Fruit fly (Drosophila melanogaster): ENCODE data around the gene slmb.

The slmb gene

DNA sequence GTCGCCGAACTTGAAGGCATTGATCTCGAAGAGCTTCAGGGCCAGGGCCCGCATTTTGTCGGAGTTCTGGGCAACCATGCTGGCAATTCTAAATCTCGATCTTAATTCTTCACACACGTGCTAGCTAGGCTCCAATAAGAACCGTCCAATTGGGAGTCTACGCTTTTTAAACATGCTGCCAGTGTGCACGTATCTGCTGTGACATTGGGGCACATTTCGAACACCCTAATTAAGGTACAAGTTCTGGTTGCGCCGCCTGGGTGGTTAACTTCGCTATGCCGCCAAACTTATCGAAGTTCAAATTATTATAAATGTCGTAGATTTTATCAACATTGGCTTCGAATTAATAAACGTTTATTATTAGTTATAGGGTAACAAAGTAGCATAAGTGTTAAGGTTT lies 54.1 kb downstream of the slmb start, which contains the start of gene r-l:
Gene r-l (minus strand): TSS at position 179 of the 400 bp plus-strand sequence.
- TF ChIP-seq insv (optimal IDR thresholded peaks at IDR 0.05): no peak
- TF ChIP-seq Myc (optimal IDR thresholded peaks at IDR 0.05): no peak
- TF ChIP-seq Sin3A (optimal IDR thresholded peaks at IDR 0.05): no peak
- TF ChIP-seq ttk (optimal IDR thresholded peaks at IDR 0.05): no peak
- no peak for TF ChIP-seq psq (optimal IDR thresholded peaks at IDR 0.05)
- TF ChIP-seq h (optimal IDR thresholded peaks at IDR 0.05): no peak

DNA sequence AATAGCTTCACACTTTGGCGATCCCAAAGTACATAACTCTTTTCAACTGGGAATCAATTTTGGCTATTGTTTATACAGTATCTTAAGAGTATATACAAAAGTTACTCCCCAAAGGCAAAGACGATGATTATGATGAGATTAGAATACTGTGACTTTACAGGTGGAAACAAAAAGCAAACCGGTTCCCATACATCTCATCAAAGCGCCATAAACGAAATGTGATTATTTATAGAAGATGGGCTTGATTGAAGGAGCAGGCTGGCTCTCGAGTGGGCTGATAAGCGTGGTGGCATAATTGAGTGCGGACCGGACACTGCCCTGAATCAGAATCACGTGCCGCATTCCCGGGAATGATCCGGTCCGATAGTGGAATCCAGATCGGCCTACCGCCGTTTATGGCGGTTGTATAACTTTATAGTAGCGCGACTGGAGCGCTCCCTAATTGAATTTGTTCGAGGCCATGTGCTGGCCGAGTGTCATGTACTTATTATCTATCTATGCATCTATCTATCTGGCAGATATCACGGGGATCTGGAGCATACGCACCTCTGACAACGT lies 55.3 kb downstream of the slmb start:
- TF ChIP-seq psq (optimal IDR thresholded peaks at IDR 0.05) (no peak), h (optimal IDR thresholded peaks at IDR 0.05) (no peak), Myc (optimal IDR thresholded peaks at IDR 0.05) (no peak), ttk (optimal IDR thresholded peaks at IDR 0.05) (no peak), Sin3A (optimal IDR thresholded peaks at IDR 0.05) (no peak), insv (optimal IDR thresholded peaks at IDR 0.05) (no peak)

DNA sequence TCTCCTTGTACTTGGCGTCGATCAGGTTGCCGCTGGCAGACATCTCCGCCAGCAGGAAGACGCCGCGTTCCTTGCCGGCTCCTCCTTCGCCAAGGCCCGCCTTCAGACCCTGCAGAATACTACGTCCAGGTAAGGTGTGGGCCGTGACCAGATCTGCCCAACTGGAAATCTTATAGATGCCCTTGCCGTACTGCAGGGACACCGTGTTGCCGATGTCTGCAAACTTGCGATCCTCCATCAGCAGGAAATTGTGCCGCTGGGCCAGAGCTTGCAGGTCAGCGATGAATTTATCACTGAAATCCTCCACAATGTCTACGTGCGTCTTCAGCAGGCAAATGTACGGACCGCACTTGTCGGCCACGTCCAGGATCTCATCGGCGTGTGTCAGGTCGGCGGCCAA lies 56.0 kb downstream of the slmb start:
- no peak for TF ChIP-seq psq (optimal IDR thresholded peaks at IDR 0.05)
- peak; percentile 51 for TF ChIP-seq insv (optimal IDR thresholded peaks at IDR 0.05)

DNA sequence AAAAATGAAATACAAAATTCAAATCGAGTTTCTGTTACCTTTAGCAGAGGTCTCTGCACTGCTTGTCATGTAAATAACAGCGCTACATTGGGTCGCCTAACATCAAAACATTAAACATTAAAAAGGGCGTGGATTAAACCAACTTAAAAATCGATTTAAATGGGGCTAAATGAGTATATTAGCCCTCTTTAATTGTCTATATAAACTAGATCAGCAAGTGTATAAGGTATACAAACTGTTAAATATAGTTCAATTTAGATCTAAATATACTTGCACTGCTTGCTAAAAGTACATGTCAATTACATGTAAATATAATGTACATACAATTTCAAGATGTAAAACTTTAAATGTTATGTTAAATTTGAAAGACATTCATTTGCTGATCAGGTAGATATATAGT lies 57.5 kb downstream of the slmb start:
- no peak for TF ChIP-seq h (optimal IDR thresholded peaks at IDR 0.05)
- no peak for TF ChIP-seq psq (optimal IDR thresholded peaks at IDR 0.05)
- TF ChIP-seq Myc (optimal IDR thresholded peaks at IDR 0.05): no peak
- TF ChIP-seq insv (optimal IDR thresholded peaks at IDR 0.05): no peak
- TF ChIP-seq Sin3A (optimal IDR thresholded peaks at IDR 0.05): no peak
- no peak for TF ChIP-seq ttk (optimal IDR thresholded peaks at IDR 0.05)

Measured in Kc167 (cell line).